Fruit fly (Drosophila melanogaster) ovary, adult (tissue): Measurements from ENCODE around the gene CG5697.

Experiments used
- CG17801 ChIP-seq: fragments of 200-800 bp; optimal IDR thresholded peaks from 2 replicates; lab custom pipeline; 2019; ENCODE audit warnings: missing biosample characterization, mild to moderate bottlenecking, missing genetic modification characterization, moderate library complexity; ENCODE audit not compliant: partially characterized antibody

Gene CG5697

dm6 chr3R:21015636-21016035 lies at the start of gene CG5697:
Gene CG5697 (plus strand): TSS chr3R:21015949.
- no peak for TF ChIP-seq CG17801 (GFP tag; lab: Kevin White, UChicago)

- no peak for TF ChIP-seq CG17801 (GFP tag; lab: Kevin White, UChicago)
Measured at dm6 chr3R:20976649-20977048, 39.1 kb upstream of the CG5697 start.

- no peak for TF ChIP-seq CG17801 (GFP tag; lab: Kevin White, UChicago)
Measured at dm6 chr3R:20977846-20978295, 37.9 kb upstream of the CG5697 start, which contains the start of gene Calx. Gene Calx (plus strand): TSS chr3R:20978183.

- no peak for TF ChIP-seq CG17801 (GFP tag; lab: Kevin White, UChicago)
Measured at dm6 chr3R:20984087-20984486, 31.7 kb upstream of the CG5697 start.

dm6 chr3R:20984902-20985301 lies 30.8 kb upstream of the CG5697 start:
- TF ChIP-seq CG17801 (GFP tag; lab: Kevin White, UChicago), result no peak

DNA sequence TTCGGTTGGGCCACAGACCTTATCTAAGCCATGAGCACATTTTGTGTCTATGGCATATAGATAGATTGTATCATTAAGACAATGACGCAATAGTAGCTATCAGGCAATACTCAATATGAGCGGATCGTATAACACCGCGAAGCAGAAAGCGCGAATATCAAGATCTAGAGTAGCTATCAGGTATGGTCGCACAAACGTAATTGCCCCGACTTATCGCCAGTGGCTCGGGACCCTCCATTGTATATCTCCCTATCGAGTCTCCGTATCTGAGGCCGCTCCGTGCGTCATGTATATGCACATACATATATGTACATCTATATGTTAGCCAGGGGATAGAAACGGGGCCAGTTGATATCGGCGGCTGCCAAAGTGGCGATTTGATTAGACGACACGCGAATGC lies 30.2 kb upstream of the CG5697 start:
- no peak for TF ChIP-seq CG17801 (GFP tag; lab: Kevin White, UChicago)

DNA sequence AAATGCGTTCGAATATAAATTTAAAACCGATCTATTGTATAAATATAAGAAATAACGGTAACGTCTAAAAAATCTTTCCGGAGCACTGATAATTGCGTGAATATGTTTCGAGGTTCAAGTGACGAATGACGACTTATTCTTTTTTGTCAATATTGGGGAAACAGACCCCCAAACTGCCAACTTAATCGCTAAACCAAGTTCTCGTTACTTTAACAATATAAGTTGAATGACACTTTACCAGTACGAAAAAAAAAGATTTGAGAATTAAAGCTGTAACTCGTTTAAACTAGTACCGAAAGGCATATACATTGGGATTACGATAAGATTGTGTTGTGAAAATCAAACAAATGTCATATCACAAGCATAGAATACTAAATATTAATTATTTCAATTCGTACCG lies 27.9 kb upstream of the CG5697 start, which contains the start of gene CG43446:
CG43446 (minus strand) TSS at position 101 of the 400 bp plus-strand sequence.
- TF ChIP-seq CG17801 (GFP tag; lab: Kevin White, UChicago), result no peak

DNA sequence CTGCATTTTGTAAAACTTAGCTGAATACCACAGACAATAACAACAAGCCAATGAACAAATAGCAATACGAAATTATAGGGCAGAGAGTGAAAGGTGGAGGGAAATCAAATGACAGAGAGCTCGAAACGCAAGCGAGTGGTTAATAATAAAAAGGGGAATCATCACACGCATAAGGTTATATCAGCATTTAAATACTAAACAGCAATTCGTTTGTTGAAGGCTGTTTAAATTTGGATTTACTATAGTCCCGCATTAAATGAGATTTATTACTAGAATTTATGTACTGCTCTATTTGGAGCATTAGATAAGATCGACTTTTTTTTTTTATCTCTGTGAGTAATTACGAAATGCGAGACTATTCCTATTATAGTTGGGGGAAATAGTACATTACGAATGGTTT lies 27.2 kb upstream of the CG5697 start:
- no peak for TF ChIP-seq CG17801 (GFP tag; lab: Kevin White, UChicago)

DNA sequence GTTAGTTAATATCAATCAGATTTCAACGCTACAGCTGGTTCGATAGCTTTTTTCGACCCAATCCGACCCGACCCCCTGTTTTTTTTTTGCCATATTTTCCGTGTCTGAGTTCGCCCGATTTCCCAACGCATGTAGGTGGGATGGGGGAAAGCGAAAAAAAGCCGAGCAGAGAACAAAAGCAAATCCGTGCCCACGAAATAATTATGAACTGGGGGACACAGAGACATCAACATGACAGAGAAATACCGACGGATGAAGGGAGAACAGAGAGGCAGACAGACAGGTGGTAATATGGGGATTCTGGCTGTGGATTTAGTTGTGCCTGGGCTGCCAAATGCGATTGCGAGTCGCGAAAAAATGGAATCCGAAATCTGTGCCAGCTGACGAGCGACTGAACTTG lies 26.7 kb upstream of the CG5697 start:
- TF ChIP-seq CG17801 (GFP tag; lab: Kevin White, UChicago), result no peak

dm6 chr3R:20989657-20990056 lies 26.1 kb upstream of the CG5697 start:
- TF ChIP-seq CG17801 (GFP tag; lab: Kevin White, UChicago), result peak; percentile 35

DNA sequence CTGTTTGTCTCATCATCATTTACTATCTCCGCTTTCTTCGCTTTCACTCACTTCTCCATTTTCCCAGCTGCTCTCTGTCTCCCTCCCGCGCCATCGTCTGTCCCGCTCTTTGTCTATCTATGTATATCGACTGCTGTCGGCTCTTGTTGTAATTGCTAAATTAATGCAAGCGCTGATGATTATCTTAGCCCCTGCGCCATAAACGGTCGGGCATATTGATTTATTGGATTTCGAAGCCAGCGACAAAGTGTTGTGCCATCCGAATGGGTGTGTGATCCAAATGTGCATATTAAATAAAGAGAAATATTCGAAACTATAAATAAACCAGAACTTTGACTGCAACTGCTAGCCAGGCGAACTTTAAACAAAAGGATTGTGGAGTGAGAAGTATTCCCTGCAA lies 25.3 kb upstream of the CG5697 start:
- TF ChIP-seq CG17801 (GFP tag; lab: Kevin White, UChicago), result no peak

DNA sequence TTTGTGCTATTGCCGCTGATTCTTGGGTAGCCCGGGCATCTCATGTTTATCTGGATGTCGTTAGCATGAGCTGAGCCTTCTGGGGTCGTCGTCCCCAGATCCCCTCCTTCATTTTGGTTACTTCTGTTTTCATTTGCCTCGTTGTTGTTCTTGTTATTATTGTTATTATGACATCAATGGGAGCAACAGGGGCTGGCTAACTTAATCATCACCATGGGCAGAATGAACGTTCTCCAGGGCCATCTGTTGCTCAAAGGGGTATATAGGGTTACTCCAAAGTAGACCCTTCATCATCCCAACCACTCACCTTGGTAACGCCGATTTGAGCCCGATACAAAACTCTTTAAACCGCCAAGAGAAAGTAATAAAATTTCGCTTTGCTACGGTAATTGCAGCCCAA lies 17.4 kb upstream of the CG5697 start:
- no peak for TF ChIP-seq CG17801 (GFP tag; lab: Kevin White, UChicago)

dm6 chr3R:21001123-21001522 lies 14.6 kb upstream of the CG5697 start:
- TF ChIP-seq CG17801 (GFP tag; lab: Kevin White, UChicago), result no peak

DNA sequence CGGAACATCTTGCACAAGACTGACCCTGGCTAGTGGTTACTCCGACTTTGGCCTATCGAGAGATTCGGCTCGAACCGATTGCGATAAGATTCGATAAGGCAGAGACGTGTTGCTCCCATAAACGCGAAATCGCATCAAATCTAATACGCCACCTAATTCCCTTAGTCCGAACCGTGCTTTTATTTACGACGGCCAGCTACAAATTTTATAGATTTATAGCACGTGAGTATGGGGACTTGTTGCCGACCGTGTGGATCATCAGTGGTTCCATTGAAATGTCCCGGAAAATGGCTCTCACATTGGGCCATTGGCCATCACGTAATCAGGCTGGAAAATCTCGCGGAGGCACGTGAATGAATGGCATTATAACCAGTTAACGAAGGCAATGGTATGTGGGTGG lies 8.8 kb upstream of the CG5697 start, which contains the start of gene Alp5:
Alp5 (minus strand) TSS at position 24 of the 400 bp plus-strand sequence.
- no peak for TF ChIP-seq CG17801 (GFP tag; lab: Kevin White, UChicago)

- no peak for TF ChIP-seq CG17801 (GFP tag; lab: Kevin White, UChicago)
Measured at dm6 chr3R:21013780-21014179, 2.0 kb upstream of the CG5697 start.

DNA sequence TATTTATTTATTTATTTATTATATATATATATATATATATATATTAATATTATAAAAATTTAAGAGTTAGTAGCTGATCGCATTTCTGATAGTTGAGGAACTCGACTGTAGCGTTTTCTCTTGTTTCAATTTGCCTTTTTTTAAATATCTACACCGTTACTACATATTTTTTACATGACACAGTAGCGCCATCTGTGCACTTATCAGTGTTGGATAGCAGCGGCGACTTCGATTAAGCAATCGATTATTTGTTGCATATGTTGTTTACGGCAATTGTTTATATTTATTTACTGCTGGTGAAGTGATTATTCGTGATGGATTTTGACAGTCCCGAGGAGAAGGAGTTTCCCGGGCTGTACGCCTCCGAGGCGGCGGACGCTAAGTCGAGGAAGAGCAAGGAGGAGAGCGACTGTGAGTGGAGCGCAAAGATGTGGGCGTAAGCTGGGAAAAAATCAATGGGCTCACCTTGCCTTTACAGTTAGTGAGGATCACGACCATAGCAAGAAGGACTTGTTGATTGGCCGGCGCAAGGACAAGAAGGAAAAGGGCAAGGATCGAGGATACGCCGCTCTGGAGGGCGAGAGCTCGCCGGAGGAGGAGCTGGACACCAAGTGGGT lies 1.8 kb downstream of the CG5697 start, which contains the start of gene Rlip:
Rlip (plus strand) TSS at position 221 of the 617 bp plus-strand sequence.
- peak; percentile 69 for TF ChIP-seq CG17801 (GFP tag; lab: Kevin White, UChicago)
